Worm (Caenorhabditis elegans): ENCODE measurements around the gene ZC487.1.

ZC487.1 gene

ce11 chrV:6727222-6727621, at the start of gene ZC487.1:
ZC487.1 (plus strand) TSS chrV:6727522.
- no peak for TF ChIP-seq dao-5 (tag; optimal IDR thresholded peaks at IDR 0.05)
- no peak for TF ChIP-seq him-1 (tag; optimal IDR thresholded peaks at IDR 0.05)
- no peak for TF ChIP-seq W03F9.2 (tag; optimal IDR thresholded peaks at IDR 0.05)

- no peak for TF ChIP-seq W03F9.2 (tag; optimal IDR thresholded peaks at IDR 0.05)
- TF ChIP-seq dao-5 (tag; optimal IDR thresholded peaks at IDR 0.05), result no peak
- no peak for TF ChIP-seq him-1 (tag; optimal IDR thresholded peaks at IDR 0.05)
Observed at ce11 chrV:6681501-6681900, 45.8 kb upstream of the ZC487.1 start, which contains the start of gene egl-46. egl-46 (minus strand) TSS chrV:6681573.

ce11 chrV:6683282-6683681, 44.0 kb upstream of the ZC487.1 start:
- TF ChIP-seq dao-5 (tag; optimal IDR thresholded peaks at IDR 0.05) (no peak), him-1 (tag; optimal IDR thresholded peaks at IDR 0.05) (no peak), W03F9.2 (tag; optimal IDR thresholded peaks at IDR 0.05) (no peak)

- no peak for TF ChIP-seq him-1 (tag; optimal IDR thresholded peaks at IDR 0.05)
- no peak for TF ChIP-seq W03F9.2 (tag; optimal IDR thresholded peaks at IDR 0.05)
- no peak for TF ChIP-seq dao-5 (tag; optimal IDR thresholded peaks at IDR 0.05)
Observed at ce11 chrV:6683740-6684139, 43.6 kb upstream of the ZC487.1 start.

- TF ChIP-seq dao-5 (tag; optimal IDR thresholded peaks at IDR 0.05) (no peak), W03F9.2 (tag; optimal IDR thresholded peaks at IDR 0.05) (no peak), him-1 (tag; optimal IDR thresholded peaks at IDR 0.05) (no peak)
Observed at ce11 chrV:6684541-6684940, 42.8 kb upstream of the ZC487.1 start.

- no peak for TF ChIP-seq him-1 (tag; optimal IDR thresholded peaks at IDR 0.05)
- TF ChIP-seq W03F9.2 (tag; optimal IDR thresholded peaks at IDR 0.05), result no peak
- TF ChIP-seq dao-5 (tag; optimal IDR thresholded peaks at IDR 0.05), result no peak
Observed at ce11 chrV:6685499-6685898, 41.8 kb upstream of the ZC487.1 start.

- TF ChIP-seq him-1 (tag; optimal IDR thresholded peaks at IDR 0.05) (no peak), W03F9.2 (tag; optimal IDR thresholded peaks at IDR 0.05) (no peak), dao-5 (tag; optimal IDR thresholded peaks at IDR 0.05) (no peak)
Observed at ce11 chrV:6685963-6686362, 41.4 kb upstream of the ZC487.1 start.

ce11 chrV:6688392-6688791, 38.9 kb upstream of the ZC487.1 start, which contains the start of gene K11G9.5:
K11G9.5 (minus strand) TSS chrV:6688492.
- no peak for TF ChIP-seq dao-5 (tag; optimal IDR thresholded peaks at IDR 0.05)

- TF ChIP-seq W03F9.2 (tag; optimal IDR thresholded peaks at IDR 0.05) (no peak), him-1 (tag; optimal IDR thresholded peaks at IDR 0.05) (no peak), dao-5 (tag; optimal IDR thresholded peaks at IDR 0.05) (no peak)
Observed at ce11 chrV:6690075-6690474, 37.2 kb upstream of the ZC487.1 start.

ce11 chrV:6691813-6692351, 35.4 kb upstream of the ZC487.1 start, which contains the start of gene mtl-1:
mtl-1 (minus strand) TSS chrV:6691863.
- no peak for TF ChIP-seq him-1 (tag; optimal IDR thresholded peaks at IDR 0.05)
- no peak for TF ChIP-seq dao-5 (tag; optimal IDR thresholded peaks at IDR 0.05)
- no peak for TF ChIP-seq W03F9.2 (tag; optimal IDR thresholded peaks at IDR 0.05)

- TF ChIP-seq dao-5 (tag; optimal IDR thresholded peaks at IDR 0.05) (no peak), W03F9.2 (tag; optimal IDR thresholded peaks at IDR 0.05) (no peak), him-1 (tag; optimal IDR thresholded peaks at IDR 0.05) (no peak)
Observed at ce11 chrV:6694668-6695067, 32.7 kb upstream of the ZC487.1 start, which contains the start of gene W02F12.8. W02F12.8 (minus strand) TSS chrV:6694768.

- TF ChIP-seq him-1 (tag; optimal IDR thresholded peaks at IDR 0.05) (no peak), W03F9.2 (tag; optimal IDR thresholded peaks at IDR 0.05) (no peak), dao-5 (tag; optimal IDR thresholded peaks at IDR 0.05) (no peak)
Observed at ce11 chrV:6697552-6697951, 29.8 kb upstream of the ZC487.1 start, which contains the start of gene W02F12.2. W02F12.2 (minus strand) TSS chrV:6697652.

ce11 chrV:6699021-6699420, 28.3 kb upstream of the ZC487.1 start:
- TF ChIP-seq him-1 (tag; optimal IDR thresholded peaks at IDR 0.05), result no peak
- no peak for TF ChIP-seq W03F9.2 (tag; optimal IDR thresholded peaks at IDR 0.05)
- no peak for TF ChIP-seq dao-5 (tag; optimal IDR thresholded peaks at IDR 0.05)

ce11 chrV:6699833-6700232, 27.5 kb upstream of the ZC487.1 start:
- TF ChIP-seq him-1 (tag; optimal IDR thresholded peaks at IDR 0.05) (no peak), dao-5 (tag; optimal IDR thresholded peaks at IDR 0.05) (no peak), W03F9.2 (tag; optimal IDR thresholded peaks at IDR 0.05) (no peak)

ce11 chrV:6702692-6703091, 24.6 kb upstream of the ZC487.1 start, which contains the start of gene era-1:
era-1 (plus strand) TSS chrV:6703057.
- no peak for TF ChIP-seq him-1 (tag; optimal IDR thresholded peaks at IDR 0.05)
- TF ChIP-seq W03F9.2 (tag; optimal IDR thresholded peaks at IDR 0.05), result no peak
- TF ChIP-seq dao-5 (tag; optimal IDR thresholded peaks at IDR 0.05), result no peak

Data from whole organism, L4/young adult.